Worm (Caenorhabditis elegans) whole organism, L1 larva: Measurements from ENCODE around the gene stg-2.

Source experiments
- C04F5.9 ChIP-seq: sonication (generic microtip); optimal IDR thresholded peaks from 2 replicates; lab custom pipeline; 2016; ENCODE audit warnings: missing genetic modification characterization, missing compliant biosample characterization
- C16A3.4 ChIP-seq: fragments of 150-350 bp; optimal IDR thresholded peaks from 2 replicates; lab custom pipeline; 2014; ENCODE audit warnings: missing biosample characterization, missing genetic modification characterization
- Y116A8C.19 ChIP-seq: sonication (generic microtip); optimal IDR thresholded peaks from 2 replicates; lab custom pipeline; 2016; ENCODE audit warnings: missing compliant biosample characterization, missing genetic modification characterization, borderline replicate concordance
- aha-1 ChIP-seq: fragments of 150-350 bp; optimal IDR thresholded peaks from 2 replicates; lab custom pipeline; 2014; ENCODE audit warnings: missing biosample characterization, missing genetic modification characterization
- alr-1 ChIP-seq: fragments of 200-800 bp; sonication (Bioruptor generic); optimal IDR thresholded peaks from 2 replicates; lab custom pipeline; 2018; ENCODE audit warnings: borderline replicate concordance, mild to moderate bottlenecking, missing genetic modification characterization, missing compliant biosample characterization
- ama-1 ChIP-seq: fragments of 150-350 bp; optimal IDR thresholded peaks from 2 replicates; lab custom pipeline; 2014
- blmp-1 ChIP-seq: fragments of 150-350 bp; optimal IDR thresholded peaks from 2 replicates; lab custom pipeline; 2014; ENCODE audit warnings: missing biosample characterization, missing genetic modification characterization
- ceh-88 ChIP-seq: fragments of 200-800 bp; sonication (Bioruptor generic); IDR thresholded peaks from 2 replicates; pipeline ENCODE4 v1.3.6; 2022; ENCODE audit warnings: missing genetic modification characterization, missing compliant biosample characterization
- ceh-90 ChIP-seq: sonication (generic microtip); optimal IDR thresholded peaks from 2 replicates; lab custom pipeline; 2016; ENCODE audit warnings: missing genetic modification characterization, missing compliant biosample characterization
- efl-1 ChIP-seq, 4 experiments: fragments of 150-350 bp; optimal IDR thresholded peaks in 3 of 4; peaks in 1 of 4; 1 replicate in 1 of 4; 2 replicates in 3 of 4; lab custom pipeline; 2014; ENCODE audit warnings: missing biosample characterization in 2 of 4, missing genetic modification characterization in 2 of 4, missing genetic modification reagents in 2 of 4
- egl-13 ChIP-seq: sonication (generic microtip); optimal IDR thresholded peaks from 2 replicates; lab custom pipeline; 2016; ENCODE audit warnings: missing genotype, missing genetic modification reagents, missing genetic modification characterization, missing compliant biosample characterization
- elt-2 ChIP-seq: sonication (generic microtip); optimal IDR thresholded peaks from 2 replicates; lab custom pipeline; 2016; ENCODE audit warnings: missing genetic modification characterization, mild to moderate bottlenecking, inconsistent platforms, missing compliant biosample characterization, missing genetic modification reagents
- elt-3 ChIP-seq, 6 experiments: fragments of 150-350 bp in 1 of 6; sonication (generic microtip); optimal IDR thresholded peaks; 2 replicates each; lab custom pipeline; 2017 to 2018; ENCODE audit warnings: missing biosample characterization in 6 of 6, missing genetic modification characterization in 6 of 6, inconsistent platforms in 1 of 6
- ets-5 ChIP-seq: fragments of 200-800 bp; sonication (Bioruptor generic); IDR thresholded peaks from 2 replicates; pipeline ENCODE4 v1.3.6; 2022; ENCODE audit warnings: missing genetic modification characterization, missing compliant biosample characterization
- fkh-4 ChIP-seq: sonication (generic microtip); optimal IDR thresholded peaks from 2 replicates; lab custom pipeline; 2016; ENCODE audit warnings: missing compliant biosample characterization, missing genetic modification characterization, borderline replicate concordance
- grh-1 ChIP-seq: fragments of 200-800 bp; sonication (Bioruptor generic); IDR thresholded peaks from 2 replicates; pipeline ENCODE4 v1.3.6; 2022; ENCODE audit warnings: missing genetic modification reagents, missing genetic modification characterization, missing compliant biosample characterization
- hlh-17 ChIP-seq: fragments of 200-800 bp; sonication (Bioruptor generic); optimal IDR thresholded peaks from 2 replicates; lab custom pipeline; 2018; ENCODE audit warnings: missing genetic modification characterization, mild to moderate bottlenecking, missing compliant biosample characterization, moderate library complexity, borderline replicate concordance
- irx-1 ChIP-seq: sonication (generic microtip); optimal IDR thresholded peaks from 2 replicates; lab custom pipeline; 2016; ENCODE audit warnings: missing genetic modification characterization, missing compliant biosample characterization
- lin-13 ChIP-seq: fragments of 150-350 bp; optimal IDR thresholded peaks from 2 replicates; lab custom pipeline; 2014; ENCODE audit warnings: missing biosample characterization, missing genetic modification reagents, missing genetic modification characterization
- lin-14 ChIP-seq: fragments of 200-800 bp; sonication (Bioruptor generic); optimal IDR thresholded peaks from 2 replicates; lab custom pipeline; 2018; ENCODE audit warnings: mild to moderate bottlenecking, missing genetic modification characterization, moderate library complexity, missing compliant biosample characterization
- lir-3 ChIP-seq: sonication (generic microtip); optimal IDR thresholded peaks from 2 replicates; lab custom pipeline; 2016; ENCODE audit warnings: mild to moderate bottlenecking, missing genetic modification characterization, moderate library complexity, missing compliant biosample characterization; ENCODE audit not compliant: poor library complexity
- lsy-2 ChIP-seq, 2 experiments: fragments of 150-350 bp; optimal IDR thresholded peaks; 2 replicates each; lab custom pipeline; 2014; ENCODE audit warnings: missing biosample characterization in 2 of 2, missing genetic modification characterization in 2 of 2
- nhr-19 ChIP-seq: fragments of 200-800 bp; sonication (Bioruptor generic); conservative IDR thresholded peaks from 2 replicates; pipeline ENCODE4 v1.3.6; 2022; ENCODE audit warnings: missing genetic modification characterization, missing compliant biosample characterization
- nhr-237 ChIP-seq: fragments of 150-350 bp; optimal IDR thresholded peaks from 2 replicates; lab custom pipeline; 2014; ENCODE audit warnings: missing biosample characterization, missing genetic modification characterization
- nhr-47 ChIP-seq: sonication (generic microtip); optimal IDR thresholded peaks from 2 replicates; lab custom pipeline; 2016; ENCODE audit warnings: mild to moderate bottlenecking, missing genetic modification characterization, moderate library complexity, missing compliant biosample characterization
- nhr-76 ChIP-seq: sonication (generic microtip); optimal IDR thresholded peaks from 2 replicates; lab custom pipeline; 2017; ENCODE audit warnings: missing biosample characterization, missing genetic modification characterization
- nhr-77 ChIP-seq: fragments of 150-350 bp; optimal IDR thresholded peaks from 2 replicates; lab custom pipeline; 2014; ENCODE audit warnings: missing biosample characterization, missing genetic modification characterization
- nhr-84 ChIP-seq: sonication (generic microtip); optimal IDR thresholded peaks from 2 replicates; lab custom pipeline; 2017; ENCODE audit warnings: missing biosample characterization, missing genetic modification characterization
- sup-37 ChIP-seq: fragments of 200-800 bp; sonication (Bioruptor generic); optimal IDR thresholded peaks from 2 replicates; lab custom pipeline; 2018; ENCODE audit warnings: mild to moderate bottlenecking, missing genetic modification characterization, missing compliant biosample characterization
- tbx-2 ChIP-seq: sonication (generic microtip); optimal IDR thresholded peaks from 2 replicates; lab custom pipeline; 2016; ENCODE audit warnings: missing genetic modification characterization, missing compliant biosample characterization
- unc-130 ChIP-seq: fragments of 150-350 bp; optimal IDR thresholded peaks from 2 replicates; lab custom pipeline; 2017; ENCODE audit warnings: missing biosample characterization, missing genetic modification characterization, inconsistent platforms
- vab-15 ChIP-seq: sonication (generic microtip); optimal IDR thresholded peaks from 2 replicates; lab custom pipeline; 2017; ENCODE audit warnings: missing genotype, mild to moderate bottlenecking, missing genetic modification characterization, missing compliant biosample characterization
- ztf-4 ChIP-seq: fragments of 150-350 bp; optimal IDR thresholded peaks from 2 replicates; lab custom pipeline; 2014; ENCODE audit warnings: missing biosample characterization, missing genetic modification characterization

The stg-2 gene

DNA sequence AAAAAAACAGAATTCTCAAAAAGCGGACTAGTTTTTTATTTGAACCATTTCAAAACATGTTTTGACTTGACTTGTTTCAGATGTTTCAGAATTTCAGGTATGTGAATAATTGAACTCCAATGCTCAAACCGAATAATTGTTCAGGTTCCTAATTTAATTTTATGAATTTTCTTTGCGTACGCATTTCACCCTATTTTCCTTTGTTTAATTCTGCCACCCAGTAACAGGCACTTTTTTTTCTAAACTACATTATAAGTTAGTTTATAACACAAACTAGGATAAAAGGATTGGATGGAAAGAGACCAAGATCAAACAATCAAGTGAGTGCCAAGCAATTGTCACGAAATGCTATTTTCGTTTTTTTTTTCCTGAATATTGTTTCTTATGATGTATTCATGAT is 45.2 kb downstream of the stg-2 start:
- TF ChIP-seq nhr-237 (no peak), C16A3.4 (no peak), unc-130 (tag; lab: Kevin White, UChicago) (no peak), efl-1 (optimal IDR thresholded peaks at IDR 0.05; lab: Kevin White, UChicago) (no peak), efl-1 (GFP tag; optimal IDR thresholded peaks at IDR 0.05 in 1 of 2; lab: Kevin White, UChicago) (peak in 1 of 2 experiments; percentile 17)

DNA sequence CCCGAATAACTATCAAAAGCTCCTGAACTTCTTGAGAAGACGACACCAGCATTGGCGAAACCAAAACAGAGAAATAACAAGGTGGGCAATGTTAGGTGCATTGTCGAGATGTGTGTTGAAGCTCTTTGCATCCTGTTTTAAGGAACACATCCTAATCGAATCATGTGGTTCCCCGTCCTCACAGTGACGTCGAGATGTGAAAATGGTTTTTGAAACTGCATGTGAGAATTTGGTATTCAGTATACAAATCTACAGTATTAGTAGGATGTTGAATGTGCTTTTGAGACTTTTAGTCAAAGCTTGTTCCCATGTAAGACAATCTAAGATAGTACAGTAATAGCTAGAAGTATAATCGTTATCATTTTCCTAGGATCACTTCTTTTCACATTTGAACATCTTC is 46.1 kb downstream of the stg-2 start, which contains the start of gene F18E9.7:
F18E9.7 (minus strand) TSS at position 101 of the 400 bp plus-strand sequence.
- TF ChIP-seq sup-37 (GFP tag; lab: Kevin White, UChicago) (no peak), ceh-90 (tag; lab: Kevin White, UChicago) (no peak), alr-1 (tag; lab: Kevin White, UChicago) (no peak), aha-1 (no peak), fkh-4 (no peak), nhr-84 (tag; lab: Kevin White, UChicago) (no peak), ets-5 (GFP tag; lab: Robert Waterston, UW) (no peak), Y116A8C.19 (tag; lab: Kevin White, UChicago) (no peak), ztf-4 (tag; lab: Kevin White, UChicago) (no peak), nhr-77 (tag; lab: Kevin White, UChicago) (no peak), vab-15 (tag; lab: Kevin White, UChicago) (no peak), grh-1 (GFP tag; lab: Robert Waterston, UW) (no peak), egl-13 (tag; lab: Kevin White, UChicago) (no peak), C04F5.9 (tag; lab: Kevin White, UChicago) (no peak), C16A3.4 (no peak), blmp-1 (tag; lab: Kevin White, UChicago) (no peak), nhr-19 (GFP tag; lab: Robert Waterston, UW) (no peak), lin-14 (no peak), lsy-2 (tag; optimal IDR thresholded peaks at IDR 0.05; lab: Kevin White, UChicago) (no peak)
- TF ChIP-seq, all 84 proteins: peak for 0

DNA sequence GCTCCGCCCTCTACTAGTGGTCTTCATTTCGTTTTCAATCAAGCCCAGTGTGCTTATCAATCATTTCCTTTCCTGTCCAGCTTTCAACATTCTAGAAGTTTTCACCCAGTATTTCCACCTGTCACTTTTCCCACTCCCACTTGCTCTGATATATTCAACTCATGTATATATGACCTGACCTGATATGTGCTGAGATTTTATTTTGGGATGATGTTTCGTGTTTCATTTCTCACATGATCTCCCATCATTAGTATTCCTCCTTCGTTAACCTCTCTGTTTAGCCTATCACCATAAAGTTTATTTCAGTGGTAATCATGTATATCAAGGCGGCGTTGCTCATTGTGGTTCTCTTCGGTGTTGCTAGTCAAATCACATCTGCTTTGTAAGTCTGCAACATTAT is 50.8 kb downstream of the stg-2 start, which contains the start of gene nlp-7:
nlp-7 (plus strand) TSS at position 301 of the 400 bp plus-strand sequence.
- TF ChIP-seq lin-13 (no peak), aha-1 (no peak), alr-1 (tag; lab: Kevin White, UChicago) (no peak), lir-3 (no peak), hlh-17 (GFP tag; lab: Kevin White, UChicago) (no peak), nhr-76 (tag; lab: Kevin White, UChicago) (no peak), nhr-47 (tag; lab: Kevin White, UChicago) (no peak), tbx-2 (tag; lab: Kevin White, UChicago) (no peak), elt-2 (tag; lab: Kevin White, UChicago) (no peak), nhr-77 (tag; lab: Kevin White, UChicago) (no peak), elt-3 (tag; optimal IDR thresholded peaks at IDR 0.05; lab: Kevin White, UChicago) (no peak), ama-1 (lab: Kevin White, UChicago) (no peak), irx-1 (tag; lab: Kevin White, UChicago) (no peak), ceh-88 (GFP tag; lab: Robert Waterston, UW) (no peak)
